Comparison of ENCODE assay signal across 4 worm cellular contexts in genomic region chrII:573580-573979, ce11.
TF ChIP-seq lines count a peak whose summit lies in the region.

No protein-coding gene starts in this region.

TF ChIP-seq in whole organism, early embryonic, 17 proteins besides CTCF, POLR2A, EP300 and RAD21:
- peak; percentile 88 for TF ChIP-seq ceh-36 (tag; optimal IDR thresholded peaks at IDR 0.05; lab: Kevin White, UChicago)
- TF ChIP-seq pes-1 (GFP tag; IDR thresholded peaks at IDR 0.05; lab: Robert Waterston, UW), result peak; percentile 37; the same call in 1 of the 2 replicates

TF ChIP-seq in whole organism, late embryonic, 69 proteins besides CTCF, POLR2A, EP300 and RAD21:
- TF ChIP-seq dve-1 (tag; optimal IDR thresholded peaks at IDR 0.05; lab: Kevin White, UChicago), result peak; percentile 91

TF ChIP-seq in whole organism, midembryonic, 9 proteins besides CTCF, POLR2A, EP300 and RAD21:
- TF ChIP-seq ztf-29 (GFP tag; IDR thresholded peaks at IDR 0.05; lab: Robert Waterston, UW), result peak; percentile 32; the same call in 1 of the 2 replicates

TF ChIP-seq in whole organism, young adult, 124 proteins besides CTCF, POLR2A, EP300 and RAD21:
- TF ChIP-seq lag-1 (GFP tag; IDR thresholded peaks at IDR 0.05; lab: Robert Waterston, UW) (0 out of 2 replicates have a peak, but pooled peaks have one; percentile 26), aptf-2 (GFP tag; conservative IDR thresholded peaks at IDR 0.05; lab: Robert Waterston, UW) (0 out of 2 replicates have a peak, but pooled peaks have one; percentile 16)
